Fruit fly (Drosophila melanogaster) whole organism, wandering third instar larva: ENCODE results near the gene Hip1.
A peak's percentile ranks its signal among the peaks of the same experiment; 100 is the strongest.

ENCODE experiments used
- Abd-B ChIP-seq: fragments of >200 bp; optimal IDR thresholded peaks from 2 replicates; lab custom pipeline; 2017; ENCODE audit warnings: missing biosample characterization, missing genetic modification characterization
- CG9705 ChIP-seq: fragments of 200-800 bp; sonication (Bioruptor generic); optimal IDR thresholded peaks from 2 replicates; lab custom pipeline; 2018; ENCODE audit warnings: missing biosample characterization, mild to moderate bottlenecking, missing genetic modification characterization
- Dif ChIP-seq: fragments of 200-275, 200-300 bp; sonication (Bioruptor generic); optimal IDR thresholded peaks from 2 replicates; lab custom pipeline; 2018; ENCODE audit warnings: missing biosample characterization, missing genetic modification characterization; ENCODE audit not compliant: partially characterized antibody
- Hr78 ChIP-seq: fragments of >200 bp; optimal IDR thresholded peaks from 2 replicates; lab custom pipeline; 2017; ENCODE audit warnings: missing biosample characterization, missing genetic modification characterization
- Myc ChIP-seq: fragments of >200 bp; optimal IDR thresholded peaks from 2 replicates; lab custom pipeline; 2017
- br ChIP-seq: fragments of 200-800 bp; sonication (Bioruptor generic); optimal IDR thresholded peaks from 2 replicates; lab custom pipeline; 2016; ENCODE audit warnings: missing biosample characterization, missing genetic modification characterization
- dl ChIP-seq, 2 experiments: fragments of 175-275, 200-275 bp in 1 of 2; fragments of 200-275 bp in 1 of 2; sonication (Bioruptor generic); optimal IDR thresholded peaks; lab custom pipeline; 2018; ENCODE audit warnings: mild to moderate bottlenecking in 2 of 2, missing biosample characterization in 2 of 2, missing genetic modification characterization in 2 of 2, moderate library complexity in 2 of 2; ENCODE audit not compliant: partially characterized antibody in 2 of 2, insufficient read depth in 1 of 2
- dsf ChIP-seq: sonication (Bioruptor generic); optimal IDR thresholded peaks from 2 replicates; lab custom pipeline; 2016; ENCODE audit warnings: missing biosample characterization, missing genetic modification characterization, borderline replicate concordance
- lola ChIP-seq: fragments of >200 bp; optimal IDR thresholded peaks from 2 replicates; lab custom pipeline; 2017; ENCODE audit warnings: missing biosample characterization, missing genetic modification characterization
- pan ChIP-seq: fragments of >200 bp; optimal IDR thresholded peaks from 2 replicates; lab custom pipeline; 2017
- psq ChIP-seq: fragments of 200-800 bp; sonication (Bioruptor generic); optimal IDR thresholded peaks from 3 replicates; lab custom pipeline; 2017; ENCODE audit warnings: missing biosample characterization, mild to moderate bottlenecking, missing genetic modification characterization, moderate library complexity
- rgr ChIP-seq: fragments of 200-800 bp; sonication (Bioruptor generic); optimal IDR thresholded peaks from 3 replicates; lab custom pipeline; 2016; ENCODE audit warnings: missing biosample characterization, mild to moderate bottlenecking, missing genetic modification characterization
- sage ChIP-seq: fragments of 200-800 bp; sonication (Bioruptor generic); optimal IDR thresholded peaks from 2 replicates; lab custom pipeline; 2016; ENCODE audit warnings: missing biosample characterization, mild to moderate bottlenecking, missing genetic modification characterization
- usp ChIP-seq: fragments of >200 bp; optimal IDR thresholded peaks from 2 replicates; lab custom pipeline; 2017; ENCODE audit warnings: missing biosample characterization, missing genetic modification characterization

- TF ChIP-seq sage (no peak), dsf (GFP tag; lab: Kevin White, UChicago) (no peak), pan (no peak), Dif (GFP tag; lab: Kevin White, UChicago) (peak; percentile 49), psq (GFP tag; lab: Kevin White, UChicago) (peak; percentile 69), Myc (lab: Kevin White, UChicago) (no peak), br (GFP tag; lab: Kevin White, UChicago) (no peak), rgr (GFP tag; lab: Kevin White, UChicago) (peak; percentile 31), Abd-B (GFP tag; lab: Kevin White, UChicago) (no peak), lola (GFP tag; lab: Kevin White, UChicago) (no peak), dl (GFP tag; optimal IDR thresholded peaks at IDR 0.05; lab: Kevin White, UChicago; ENCODE audit: insufficient read depth in 1 of 2, partially characterized antibody in 2 of 2) (no peak), usp (no peak), Hr78 (no peak), CG9705 (GFP tag; lab: Kevin White, UChicago) (no peak)
Measured at dm6 chr3L:12804730-12805170, 31.4 kb upstream of the Hip1 start, which contains the start of gene Atg1.
